Fruit fly (Drosophila melanogaster) whole organism, adult: ENCODE data around the gene Corp.

Experiments used
- CG14711 ChIP-seq: fragments of 200-800 bp; sonication (Bioruptor generic); optimal IDR thresholded peaks from 2 replicates; lab custom pipeline; 2018; ENCODE audit warnings: missing biosample characterization, mild to moderate bottlenecking, missing genetic modification characterization, moderate library complexity
- CG1620 ChIP-seq: fragments of 200-800 bp; sonication (Bioruptor generic); optimal IDR thresholded peaks from 2 replicates; lab custom pipeline; 2016; ENCODE audit warnings: missing biosample characterization, missing genetic modification characterization
- CG5204 ChIP-seq: fragments of 200-800 bp; sonication (Bioruptor generic); optimal IDR thresholded peaks from 2 replicates; lab custom pipeline; 2016; ENCODE audit warnings: missing biosample characterization, missing genetic modification characterization
- CG7101 ChIP-seq: fragments of 200-800 bp; sonication (Bioruptor generic); optimal IDR thresholded peaks from 2 replicates; lab custom pipeline; 2018; ENCODE audit warnings: missing biosample characterization, mild to moderate bottlenecking, missing genetic modification characterization, moderate library complexity
- cic ChIP-seq: fragments of 200-800 bp; sonication (Bioruptor generic); optimal IDR thresholded peaks from 2 replicates; lab custom pipeline; 2017; ENCODE audit warnings: missing biosample characterization, mild to moderate bottlenecking, missing genetic modification characterization, moderate library complexity
- cnc ChIP-seq, 2 experiments: fragments of >200 bp; optimal IDR thresholded peaks; 2 replicates each; lab custom pipeline; 2017
- kay ChIP-seq: fragments of 200-800 bp; sonication (Bioruptor generic); peaks from one replicate; lab custom pipeline; 2016; ENCODE audit warnings: missing biosample characterization, missing genetic modification characterization, borderline replicate concordance
- ovo ChIP-seq: fragments of 200-800 bp; sonication (Bioruptor generic); optimal IDR thresholded peaks from 2 replicates; lab custom pipeline; 2016; ENCODE audit warnings: missing biosample characterization, missing genetic modification characterization
- pad ChIP-seq: fragments of 200-800 bp; sonication (Bioruptor generic); optimal IDR thresholded peaks from 3 replicates; lab custom pipeline; 2017; ENCODE audit warnings: missing biosample characterization, missing genetic modification characterization, mild to moderate bottlenecking, moderate library complexity, missing genetic modification reagents
- tj ChIP-seq: fragments of 200-800 bp; sonication (Bioruptor generic); optimal IDR thresholded peaks from 3 replicates; lab custom pipeline; 2017; ENCODE audit warnings: missing biosample characterization, mild to moderate bottlenecking, missing genetic modification characterization, moderate library complexity

dm6 chrX:8243966-8244895 is 27.0 kb downstream of the Corp start, which contains the start of gene sni:
- TF ChIP-seq CG7101 (tag; lab: Kevin White, UChicago) = peak; percentile 60
- TF ChIP-seq cic = no peak
- TF ChIP-seq CG14711 (tag; lab: Kevin White, UChicago) = peak; percentile 32
- TF ChIP-seq pad = no peak
- no peak for TF ChIP-seq kay (GFP tag; lab: Kevin White, UChicago)
- TF ChIP-seq tj (GFP tag; lab: Kevin White, UChicago) = peak; percentile 76
- TF ChIP-seq cnc (optimal IDR thresholded peaks at IDR 0.05; lab: Kevin White, UChicago) = peak; percentile 94 to 98
- TF ChIP-seq CG1620 = no peak
- TF ChIP-seq ovo (GFP tag; lab: Kevin White, UChicago) = peak; percentile 28
- TF ChIP-seq CG5204 (GFP tag; lab: Kevin White, UChicago) = no peak
